Worm (Caenorhabditis elegans): ENCODE data around the gene fzy-1.

fzy-1 gene

DNA sequence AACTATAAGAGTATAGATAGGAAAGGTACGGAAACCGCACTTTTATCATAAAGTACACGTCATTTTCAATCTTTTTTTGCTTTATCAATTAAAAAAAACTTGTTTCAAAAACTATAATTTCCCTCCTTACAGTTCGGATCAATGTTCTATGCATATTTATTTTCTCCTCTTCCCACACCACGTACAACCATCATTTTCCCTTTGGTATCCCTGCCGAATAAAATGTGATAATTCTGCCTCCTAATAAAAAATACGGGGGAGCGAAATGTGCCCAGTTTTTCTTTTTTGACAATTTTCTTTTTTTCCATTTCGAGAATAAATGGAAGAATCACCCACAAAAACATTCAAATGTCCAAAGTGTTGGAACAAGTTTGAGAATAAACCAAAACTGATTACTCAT, 15.0 kb downstream of the fzy-1 start, which contains the start of gene ZK177.3 (continued):
- TF ChIP-seq aptf-3 (GFP tag; IDR thresholded peaks at IDR 0.05) (no peak), F37B4.10 (GFP tag; IDR thresholded peaks at IDR 0.05) (no peak)

DNA sequence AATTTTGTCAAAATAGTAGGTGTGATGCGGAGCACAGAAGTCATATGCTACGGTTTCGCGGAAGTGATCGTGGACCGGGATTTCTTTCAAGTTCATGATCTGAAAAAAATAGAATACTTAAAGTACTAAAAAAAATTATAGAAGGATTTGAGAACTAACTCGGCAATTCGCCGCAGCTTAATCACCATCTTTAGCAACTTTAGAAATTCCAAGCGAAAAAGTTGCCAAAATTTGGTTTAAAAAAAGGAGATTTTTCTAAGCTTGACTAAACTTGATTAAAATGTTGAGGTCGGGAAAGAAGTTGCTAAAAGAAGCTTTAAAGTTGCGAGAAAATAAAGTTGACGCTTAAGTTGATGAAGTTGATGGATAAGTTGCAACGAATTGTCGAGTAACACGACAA, 17.1 kb downstream of the fzy-1 start, which contains the start of gene ZK177.9:
Gene ZK177.9, minus strand, starts transcription at position 101 of the 400 bp plus-strand sequence.
- no peak for TF ChIP-seq C17E4.6 (GFP tag; IDR thresholded peaks at IDR 0.05)
- no peak for TF ChIP-seq sea-2 (GFP tag; IDR thresholded peaks at IDR 0.05)
- TF ChIP-seq madf-10 (tag; optimal IDR thresholded peaks at IDR 0.05), result no peak
- TF ChIP-seq hrde-1 (tag; optimal IDR thresholded peaks at IDR 0.05; ENCODE audit: borderline replicate concordance), result no peak
- no peak for TF ChIP-seq ztf-18 (tag; optimal IDR thresholded peaks at IDR 0.05)
- TF ChIP-seq mes-4 (tag; optimal IDR thresholded peaks at IDR 0.05), result no peak
- no peak for TF ChIP-seq sptf-2 (GFP tag; optimal IDR thresholded peaks at IDR 0.05)
- TF ChIP-seq snpc-3.4 (tag; optimal IDR thresholded peaks at IDR 0.05), result no peak
- TF ChIP-seq cebp-1 (GFP tag; IDR thresholded peaks at IDR 0.05), result no peak
- TF ChIP-seq cebp-1 (tag; optimal IDR thresholded peaks at IDR 0.05), result no peak
- TF ChIP-seq madf-6 (GFP tag; IDR thresholded peaks at IDR 0.05), result no peak
- TF ChIP-seq hmg-20 (GFP tag; IDR thresholded peaks at IDR 0.05), result no peak
- no peak for TF ChIP-seq gei-17 (GFP tag; optimal IDR thresholded peaks at IDR 0.05)
- TF ChIP-seq mxl-1 (tag; optimal IDR thresholded peaks at IDR 0.05), result no peak

DNA sequence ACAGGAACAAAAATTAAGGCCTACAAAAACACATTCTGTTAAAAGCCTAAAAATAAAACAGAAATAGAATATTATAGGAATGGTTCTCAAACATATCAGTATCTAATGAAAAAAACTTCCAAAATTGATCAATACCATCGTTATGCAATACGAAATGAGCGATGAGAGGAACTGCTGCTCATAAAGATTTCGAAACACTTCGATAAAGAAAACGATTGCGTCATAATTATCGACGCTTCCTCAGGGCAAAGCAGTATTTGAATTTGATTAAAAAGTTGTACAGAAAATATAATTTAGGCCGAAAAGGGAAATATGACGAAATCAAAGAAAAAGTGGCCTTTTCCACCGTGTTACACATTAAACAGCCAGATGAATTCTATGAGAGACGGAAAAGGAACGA, 17.5 kb downstream of the fzy-1 start:
- TF ChIP-seq unc-130 (GFP tag; optimal IDR thresholded peaks at IDR 0.05) (no peak), ccch-3 (GFP tag; optimal IDR thresholded peaks at IDR 0.05) (no peak), efl-1 (GFP tag; optimal IDR thresholded peaks at IDR 0.05) (no peak), Y95B8A.8 (GFP tag; IDR thresholded peaks at IDR 0.05) (no peak), lag-1 (GFP tag; IDR thresholded peaks at IDR 0.05) (no peak), mes-4 (tag; optimal IDR thresholded peaks at IDR 0.05) (no peak), D2030.7 (GFP tag; IDR thresholded peaks at IDR 0.05) (no peak), B0336.3 (GFP tag; IDR thresholded peaks at IDR 0.05) (no peak), ztf-25 (GFP tag; IDR thresholded peaks at IDR 0.05) (no peak), ztf-18 (tag; optimal IDR thresholded peaks at IDR 0.05) (no peak), ceh-79 (tag; optimal IDR thresholded peaks at IDR 0.05) (no peak), F39B2.1 (GFP tag; IDR thresholded peaks at IDR 0.05) (no peak), snpc-1.1 (tag; optimal IDR thresholded peaks at IDR 0.05; ENCODE audit: insufficient read depth) (no peak), F55B11.4 (tag; optimal IDR thresholded peaks at IDR 0.05; ENCODE audit: borderline replicate concordance, insufficient read depth) (no peak), ztf-3 (GFP tag; optimal IDR thresholded peaks at IDR 0.05) (no peak), sptf-2 (GFP tag; optimal IDR thresholded peaks at IDR 0.05) (no peak), chd-7 (tag; optimal IDR thresholded peaks at IDR 0.05) (no peak), T07F8.4 (tag; optimal IDR thresholded peaks at IDR 0.05) (no peak)

DNA sequence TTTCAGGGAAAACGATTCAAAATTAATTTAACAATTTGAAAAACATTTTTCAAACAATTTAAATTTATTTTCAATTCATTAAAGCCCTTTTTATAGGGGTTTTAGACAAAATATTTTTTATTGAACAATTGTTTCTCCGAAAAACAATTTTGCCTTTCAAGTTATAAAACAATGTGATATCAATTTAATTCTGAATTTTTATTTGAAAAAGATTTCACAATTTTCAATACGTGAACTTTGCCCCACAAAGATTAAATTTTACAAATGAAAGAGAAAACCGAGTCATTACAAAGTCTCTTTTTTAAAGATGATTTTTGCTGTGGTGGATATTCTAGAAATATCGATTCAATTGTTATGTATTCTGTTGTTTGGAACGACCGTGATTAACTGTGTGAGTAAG, 18.3 kb downstream of the fzy-1 start, which contains the start of gene ZK177.2:
Gene ZK177.2, plus strand, starts transcription at position 301 of the 400 bp plus-strand sequence.
- TF ChIP-seq D2030.7 (GFP tag; IDR thresholded peaks at IDR 0.05) (no peak), ceh-40 (GFP tag; IDR thresholded peaks at IDR 0.05) (no peak), F57A8.1 (GFP tag; optimal IDR thresholded peaks at IDR 0.05) (no peak), madf-6 (GFP tag; IDR thresholded peaks at IDR 0.05) (no peak), bed-1 (GFP tag; IDR thresholded peaks at IDR 0.05) (no peak), ztf-3 (GFP tag; optimal IDR thresholded peaks at IDR 0.05) (no peak), ztf-22 (GFP tag; optimal IDR thresholded peaks at IDR 0.05) (no peak), unc-62 (GFP tag; optimal IDR thresholded peaks at IDR 0.05) (no peak), F23B12.7 (tag; optimal IDR thresholded peaks at IDR 0.05; ENCODE audit: insufficient read depth) (no peak), F22D6.2 (tag; optimal IDR thresholded peaks at IDR 0.05) (no peak), ceh-91 (GFP tag; IDR thresholded peaks at IDR 0.05) (no peak), egrh-3 (GFP tag; IDR thresholded peaks at IDR 0.05) (no peak), B0336.3 (GFP tag; IDR thresholded peaks at IDR 0.05) (no peak), F39B2.1 (GFP tag; IDR thresholded peaks at IDR 0.05) (no peak), let-526 (GFP tag; IDR thresholded peaks at IDR 0.05) (no peak), ztf-18 (tag; optimal IDR thresholded peaks at IDR 0.05) (no peak), rcor-1 (GFP tag; IDR thresholded peaks at IDR 0.05) (no peak), Y53G8AR.9 (GFP tag; conservative IDR thresholded peaks at IDR 0.05) (no peak), T07F8.4 (tag; optimal IDR thresholded peaks at IDR 0.05) (no peak)

Measured in whole organism, young adult.